Fruit fly (Drosophila melanogaster) whole organism, adult: Measurements from ENCODE around the gene CG32262.
A peak's percentile ranks its signal among the peaks of the same experiment; 100 is the strongest.

ENCODE experiments used
- CG11617 ChIP-seq: fragments of 200-800 bp; sonication (Bioruptor generic); optimal IDR thresholded peaks from 2 replicates; lab custom pipeline; 2017; ENCODE audit warnings: mild to moderate bottlenecking, missing biosample characterization, missing genetic modification reagents, missing genetic modification characterization
- CG12768 ChIP-seq: fragments of 200-800 bp; sonication (Bioruptor generic); optimal IDR thresholded peaks from 2 replicates; lab custom pipeline; 2017; ENCODE audit warnings: missing biosample characterization, missing genetic modification characterization, mild to moderate bottlenecking, moderate library complexity, missing genetic modification reagents
- CG14711 ChIP-seq: fragments of 200-800 bp; sonication (Bioruptor generic); optimal IDR thresholded peaks from 2 replicates; lab custom pipeline; 2018; ENCODE audit warnings: missing biosample characterization, mild to moderate bottlenecking, missing genetic modification characterization, moderate library complexity
- CG1620 ChIP-seq: fragments of 200-800 bp; sonication (Bioruptor generic); optimal IDR thresholded peaks from 2 replicates; lab custom pipeline; 2016; ENCODE audit warnings: missing biosample characterization, missing genetic modification characterization
- CG33017 ChIP-seq: fragments of 200-800 bp; sonication (Bioruptor generic); optimal IDR thresholded peaks from 2 replicates; lab custom pipeline; 2018; ENCODE audit warnings: missing biosample characterization, mild to moderate bottlenecking, missing genetic modification characterization, moderate library complexity
- CG5204 ChIP-seq: fragments of 200-800 bp; sonication (Bioruptor generic); optimal IDR thresholded peaks from 2 replicates; lab custom pipeline; 2016; ENCODE audit warnings: missing biosample characterization, missing genetic modification characterization
- CG7045 ChIP-seq: fragments of 200-800 bp; sonication (Bioruptor generic); optimal IDR thresholded peaks from 2 replicates; lab custom pipeline; 2017; ENCODE audit warnings: missing biosample characterization, mild to moderate bottlenecking, missing genetic modification characterization
- CG7101 ChIP-seq: fragments of 200-800 bp; sonication (Bioruptor generic); optimal IDR thresholded peaks from 2 replicates; lab custom pipeline; 2018; ENCODE audit warnings: missing biosample characterization, mild to moderate bottlenecking, missing genetic modification characterization, moderate library complexity
- Clk ChIP-seq: fragments of 200-800 bp; sonication (Bioruptor generic); optimal IDR thresholded peaks from 2 replicates; lab custom pipeline; 2017; ENCODE audit warnings: missing biosample characterization, missing genetic modification characterization
- Crg-1 ChIP-seq: fragments of 200-800 bp; sonication (Bioruptor generic); optimal IDR thresholded peaks from 2 replicates; lab custom pipeline; 2016; ENCODE audit warnings: missing biosample characterization, missing genetic modification characterization
- Hr96 ChIP-seq: fragments of 200-800 bp; sonication (Bioruptor generic); optimal IDR thresholded peaks from 2 replicates; lab custom pipeline; 2016; ENCODE audit warnings: missing biosample characterization, missing genetic modification characterization
- Mnt ChIP-seq: fragments of 200-800 bp; sonication (Bioruptor generic); optimal IDR thresholded peaks from 2 replicates; lab custom pipeline; 2016; ENCODE audit warnings: missing biosample characterization, mild to moderate bottlenecking, missing genetic modification characterization
- bab1 ChIP-seq: fragments of 200-800 bp; sonication (Bioruptor generic); optimal IDR thresholded peaks from 3 replicates; lab custom pipeline; 2019; ENCODE audit warnings: missing biosample characterization, mild to moderate bottlenecking, missing genetic modification characterization, moderate library complexity
- cic ChIP-seq: fragments of 200-800 bp; sonication (Bioruptor generic); optimal IDR thresholded peaks from 2 replicates; lab custom pipeline; 2017; ENCODE audit warnings: missing biosample characterization, mild to moderate bottlenecking, missing genetic modification characterization, moderate library complexity
- cnc ChIP-seq, 2 experiments: fragments of >200 bp; optimal IDR thresholded peaks; 2 replicates each; lab custom pipeline; 2017
- kay ChIP-seq: fragments of 200-800 bp; sonication (Bioruptor generic); peaks from one replicate; lab custom pipeline; 2016; ENCODE audit warnings: missing biosample characterization, missing genetic modification characterization, borderline replicate concordance
- ovo ChIP-seq: fragments of 200-800 bp; sonication (Bioruptor generic); optimal IDR thresholded peaks from 2 replicates; lab custom pipeline; 2016; ENCODE audit warnings: missing biosample characterization, missing genetic modification characterization
- pad ChIP-seq: fragments of 200-800 bp; sonication (Bioruptor generic); optimal IDR thresholded peaks from 3 replicates; lab custom pipeline; 2017; ENCODE audit warnings: missing biosample characterization, missing genetic modification characterization, mild to moderate bottlenecking, moderate library complexity, missing genetic modification reagents
- tj ChIP-seq: fragments of 200-800 bp; sonication (Bioruptor generic); optimal IDR thresholded peaks from 3 replicates; lab custom pipeline; 2017; ENCODE audit warnings: missing biosample characterization, mild to moderate bottlenecking, missing genetic modification characterization, moderate library complexity
- toe ChIP-seq: fragments of 200-800 bp; sonication (Bioruptor generic); optimal IDR thresholded peaks from 2 replicates; lab custom pipeline; 2016; ENCODE audit warnings: missing biosample characterization, missing genetic modification characterization

Gene CG32262

dm6 chr3L:3765782-3766520, 44.0 kb downstream of the CG32262 start:
- TF ChIP-seq Crg-1 (GFP tag; lab: Kevin White, UChicago) (peak; percentile 13), CG5204 (peak; percentile 47), bab1 (GFP tag; lab: Kevin White, UChicago) (peak; percentile 31), CG14711 (peak; percentile 67), CG1620 (no peak), Clk (GFP tag; lab: Kevin White, UChicago) (peak; percentile 72), toe (GFP tag; lab: Kevin White, UChicago) (no peak), pad (GFP tag; lab: Kevin White, UChicago) (peak; percentile 55), tj (GFP tag; lab: Kevin White, UChicago) (peak; percentile 70), CG12768 (peak; percentile 61), cic (GFP tag; lab: Kevin White, UChicago) (peak; percentile 80), CG7101 (tag; lab: Kevin White, UChicago) (peak; percentile 83), Mnt (peak; percentile 64), ovo (GFP tag; lab: Kevin White, UChicago) (peak; percentile 12), kay (GFP tag; lab: Kevin White, UChicago) (no peak), CG7045 (GFP tag; lab: Kevin White, UChicago) (peak; percentile 33), CG33017 (tag; lab: Kevin White, UChicago) (peak; percentile 82), cnc (optimal IDR thresholded peaks at IDR 0.05; lab: Kevin White, UChicago) (no peak), Hr96 (GFP tag; lab: Kevin White, UChicago) (peak; percentile 17), CG11617 (GFP tag; lab: Kevin White, UChicago) (peak; percentile 54)

- TF ChIP-seq tj (GFP tag; lab: Kevin White, UChicago) (peak; percentile 96), ovo (GFP tag; lab: Kevin White, UChicago) (no peak), toe (GFP tag; lab: Kevin White, UChicago) (no peak)
These were observed 45.7 kb downstream of the CG32262 start for dm6 chr3L:3764338-3764737.

dm6 chr3L:3763335-3763734, 46.7 kb downstream of the CG32262 start:
- TF ChIP-seq CG11617 (GFP tag; lab: Kevin White, UChicago) = no peak
- TF ChIP-seq Clk (GFP tag; lab: Kevin White, UChicago) = no peak
- no peak for TF ChIP-seq pad (GFP tag; lab: Kevin White, UChicago)
- TF ChIP-seq CG7045 (GFP tag; lab: Kevin White, UChicago) = no peak
- TF ChIP-seq cnc (optimal IDR thresholded peaks at IDR 0.05; lab: Kevin White, UChicago) = no peak
- no peak for TF ChIP-seq Crg-1 (GFP tag; lab: Kevin White, UChicago)
- no peak for TF ChIP-seq CG12768
- no peak for TF ChIP-seq CG33017 (tag; lab: Kevin White, UChicago)
- no peak for TF ChIP-seq tj (GFP tag; lab: Kevin White, UChicago)
- no peak for TF ChIP-seq CG1620
- TF ChIP-seq cic (GFP tag; lab: Kevin White, UChicago) = no peak
- TF ChIP-seq kay (GFP tag; lab: Kevin White, UChicago) = no peak
- no peak for TF ChIP-seq bab1 (GFP tag; lab: Kevin White, UChicago)
- no peak for TF ChIP-seq ovo (GFP tag; lab: Kevin White, UChicago)
- TF ChIP-seq Mnt = no peak
- no peak for TF ChIP-seq toe (GFP tag; lab: Kevin White, UChicago)
- no peak for TF ChIP-seq CG7101 (tag; lab: Kevin White, UChicago)
- TF ChIP-seq CG5204 = no peak
- TF ChIP-seq CG14711 = no peak

- TF ChIP-seq Crg-1 (GFP tag; lab: Kevin White, UChicago) (no peak), tj (GFP tag; lab: Kevin White, UChicago) (peak; percentile 56), toe (GFP tag; lab: Kevin White, UChicago) (no peak)
These were observed 49.5 kb downstream of the CG32262 start for dm6 chr3L:3760395-3760997.
